Fruit fly (Drosophila melanogaster): Measurements from ENCODE around the gene CG12590.

The CG12590 gene

DNA sequence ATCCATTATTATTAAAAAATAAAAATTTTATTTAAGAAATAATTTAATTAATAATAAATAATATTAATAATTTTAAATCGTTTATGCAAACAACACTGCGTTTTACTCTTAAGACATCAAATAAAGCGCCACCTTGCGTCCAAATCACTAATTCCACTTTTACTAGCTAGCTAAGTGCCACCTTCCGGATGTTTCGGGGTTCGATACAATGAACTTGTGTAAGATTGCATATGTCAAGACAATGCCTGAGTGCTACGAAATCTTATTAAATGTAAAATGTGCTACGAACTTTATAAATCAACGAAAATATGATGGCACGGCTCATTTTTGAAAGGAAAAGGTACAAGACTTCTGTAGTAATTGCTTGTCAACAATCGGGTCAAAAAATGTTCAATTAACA is 32.5 kb upstream of the CG12590 start (continued):
- TF ChIP-seq Mad (GFP tag; optimal IDR thresholded peaks at IDR 0.05), result peak; percentile 71
- TF ChIP-seq stwl (tag; optimal IDR thresholded peaks at IDR 0.05), result peak; percentile 88
- TF ChIP-seq knrl (GFP tag; IDR thresholded peaks at IDR 0.05; ENCODE audit: partially characterized antibody), result peak; percentile 58; the same call in 2 of the 3 replicates
- peak; percentile 100 for TF ChIP-seq CG18011 (GFP tag; optimal IDR thresholded peaks at IDR 0.05)
- no peak for TF ChIP-seq ro (GFP tag; IDR thresholded peaks at IDR 0.05)
- peak; percentile 54 for TF ChIP-seq PHDP (tag; optimal IDR thresholded peaks at IDR 0.05)
- peak; percentile 27; the same call in 1 of the 2 replicates for TF ChIP-seq CG7372 (GFP tag; IDR thresholded peaks at IDR 0.05)
- TF ChIP-seq MTF-1 (GFP tag; optimal IDR thresholded peaks at IDR 0.05; ENCODE audit: borderline replicate concordance), result peak; percentile 21
- no peak for TF ChIP-seq wor (GFP tag; IDR thresholded peaks at IDR 0.05)
- TF ChIP-seq Meics (GFP tag; optimal IDR thresholded peaks at IDR 0.05), result peak; percentile 66
- peak; percentile 27 for TF ChIP-seq Bteb2 (GFP tag; optimal IDR thresholded peaks at IDR 0.05)
- no peak for TF ChIP-seq CG31224 (GFP tag; IDR thresholded peaks at IDR 0.05)
- no peak; the same call in 1 of the 2 replicates for TF ChIP-seq Ravus (GFP tag; IDR thresholded peaks at IDR 0.05)
- no peak for TF ChIP-seq dan (GFP tag; IDR thresholded peaks at IDR 0.05)
- TF ChIP-seq Hmr (GFP tag; optimal IDR thresholded peaks at IDR 0.05), result peak; percentile 85
- peak; percentile 86 for TF ChIP-seq Rfx (GFP tag; IDR thresholded peaks at IDR 0.05)
- TF ChIP-seq CG10979 (tag; optimal IDR thresholded peaks at IDR 0.05), result peak; percentile 65
- no peak for TF ChIP-seq Usf (GFP tag; optimal IDR thresholded peaks at IDR 0.05)
- no peak for TF ChIP-seq CG15011 (GFP tag; optimal IDR thresholded peaks at IDR 0.05)
- no peak for TF ChIP-seq Hey (tag; optimal IDR thresholded peaks at IDR 0.05)
- TF ChIP-seq CG6813 (GFP tag; optimal IDR thresholded peaks at IDR 0.05), result peak; percentile 3
- no peak for TF ChIP-seq chm (GFP tag; IDR thresholded peaks at IDR 0.05)
- TF ChIP-seq CG14441 (GFP tag; IDR thresholded peaks at IDR 0.05), result no peak
- peak; percentile 52; the same call in 2 of the 3 replicates for TF ChIP-seq dysf (GFP tag; IDR thresholded peaks at IDR 0.05)
- no peak for TF ChIP-seq kni (GFP tag; optimal IDR thresholded peaks at IDR 0.05)
- TF ChIP-seq gcm (GFP tag; optimal IDR thresholded peaks at IDR 0.05), result peak; percentile 50
- no peak for TF ChIP-seq Eip74EF (GFP tag; optimal IDR thresholded peaks at IDR 0.05)
- peak; percentile 64 for TF ChIP-seq pita (GFP tag; optimal IDR thresholded peaks at IDR 0.05)
- TF ChIP-seq CG4404 (GFP tag; IDR thresholded peaks at IDR 0.05), result no peak
- TF ChIP-seq pros (GFP tag; optimal IDR thresholded peaks at IDR 0.05), result peak; percentile 14
- no peak for TF ChIP-seq ac (GFP tag; optimal IDR thresholded peaks at IDR 0.05)
- TF ChIP-seq HHEX (GFP tag; optimal IDR thresholded peaks at IDR 0.05), result peak; percentile 41
- no peak for TF ChIP-seq en (GFP tag; optimal IDR thresholded peaks at IDR 0.05)
- peak; percentile 68 for TF ChIP-seq gem (tag; optimal IDR thresholded peaks at IDR 0.05)
- peak; percentile 25 for TF ChIP-seq eyg (GFP tag; optimal IDR thresholded peaks at IDR 0.05)
- TF ChIP-seq Sox100B (GFP tag; optimal IDR thresholded peaks at IDR 0.05), result no peak
- TF ChIP-seq gt (GFP tag; IDR thresholded peaks at IDR 0.05), result no peak
- TF ChIP-seq danr (GFP tag; IDR thresholded peaks at IDR 0.05), result 0 out of 2 replicates have a peak, but pooled peaks have one; percentile 22
- TF ChIP-seq CG6272 (GFP tag; IDR thresholded peaks at IDR 0.05), result no peak
- peak in 1 of 2 experiments; percentile 70 for TF ChIP-seq insv (GFP tag; optimal IDR thresholded peaks at IDR 0.05)
- peak; percentile 46 for TF ChIP-seq Camta (GFP tag; optimal IDR thresholded peaks at IDR 0.05)
- peak; percentile 54 for TF ChIP-seq sd (tag; optimal IDR thresholded peaks at IDR 0.05)
- peak; percentile 68 for TF ChIP-seq CG11504 (tag; optimal IDR thresholded peaks at IDR 0.05)
- no peak for TF ChIP-seq inv (GFP tag; IDR thresholded peaks at IDR 0.05; ENCODE audit: partially characterized antibody)
- peak; percentile 70 for TF ChIP-seq sug (tag; optimal IDR thresholded peaks at IDR 0.05)
- TF ChIP-seq eve (GFP tag; optimal IDR thresholded peaks at IDR 0.05), result no peak
- peak; percentile 41; the same call in 1 of the 3 replicates for TF ChIP-seq CG16813 (GFP tag; IDR thresholded peaks at IDR 0.05; ENCODE audit: partially characterized antibody)
- TF ChIP-seq Lpt (GFP tag; optimal IDR thresholded peaks at IDR 0.05), result no peak
- no peak for TF ChIP-seq ham (GFP tag; IDR thresholded peaks at IDR 0.05)
- peak; percentile 39 for TF ChIP-seq CG4707 (GFP tag; optimal IDR thresholded peaks at IDR 0.05)
